Worm (Caenorhabditis elegans): ENCODE data around the gene lmtr-2.
"Not testable (repeated sequence)": the region's sequence is repeated elsewhere in the genome, so short reads cannot be mapped to it uniquely, and the experiment has no call there.

DNA sequence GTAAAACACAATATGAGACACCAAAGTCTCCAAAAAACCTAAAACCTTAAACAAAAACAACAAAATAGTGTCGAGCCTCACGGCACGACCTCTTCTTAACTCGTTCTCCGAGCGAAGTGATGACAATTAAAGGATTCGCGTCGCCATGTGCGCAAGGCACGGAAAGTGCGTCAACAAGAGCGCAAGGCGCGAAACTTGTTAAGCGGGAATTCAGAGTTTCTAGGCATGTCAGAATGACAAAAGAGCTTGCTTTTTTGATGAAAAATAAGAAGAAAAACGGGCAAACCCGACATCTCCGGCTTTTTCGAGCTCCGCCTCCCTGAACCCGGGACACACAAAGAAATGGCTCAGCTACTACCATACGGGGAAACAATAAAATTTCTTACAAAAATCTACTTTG lies 46.9 kb upstream of the lmtr-2 start:
- not testable (repeated sequence) for TF ChIP-seq lin-13 (GFP tag; optimal IDR thresholded peaks at IDR 0.05); unc-39 (tag; optimal IDR thresholded peaks at IDR 0.05); spr-3 (GFP tag; optimal IDR thresholded peaks at IDR 0.05); lin-38 (GFP tag; IDR thresholded peaks at IDR 0.05); zfp-2 (tag; optimal IDR thresholded peaks at IDR 0.05); lin-39 (tag; optimal IDR thresholded peaks at IDR 0.05); madf-5 (GFP tag; IDR thresholded peaks at IDR 0.05); nhr-76 (tag; optimal IDR thresholded peaks at IDR 0.05); unc-62 (GFP tag; optimal IDR thresholded peaks at IDR 0.05 in 1 of 2); unc-62 (tag; optimal IDR thresholded peaks at IDR 0.05); egl-27 (tag; optimal IDR thresholded peaks at IDR 0.05); nhr-77 (tag; optimal IDR thresholded peaks at IDR 0.05); tra-1 (GFP tag; IDR thresholded peaks at IDR 0.05); nhr-111 (GFP tag; optimal IDR thresholded peaks at IDR 0.05); unc-130 (GFP tag; optimal IDR thresholded peaks at IDR 0.05)

All from whole organism, L4 larva.